Worm (Caenorhabditis elegans) whole organism, L1 larva: Measurements from ENCODE around the gene flp-24.

Source experiments
- aha-1 ChIP-seq: fragments of 150-350 bp; optimal IDR thresholded peaks from 2 replicates; lab custom pipeline; 2014; ENCODE audit warnings: missing biosample characterization, missing genetic modification characterization
- efl-1 ChIP-seq, 4 experiments: fragments of 150-350 bp; optimal IDR thresholded peaks in 3 of 4; peaks in 1 of 4; 1 replicate in 1 of 4; 2 replicates in 3 of 4; lab custom pipeline; 2014; ENCODE audit warnings: missing biosample characterization in 2 of 4, missing genetic modification characterization in 2 of 4, missing genetic modification reagents in 2 of 4
- fos-1 ChIP-seq: fragments of 150-350 bp; optimal IDR thresholded peaks from 2 replicates; lab custom pipeline; 2014; ENCODE audit warnings: missing biosample characterization, missing genetic modification characterization
- jun-1 ChIP-seq: fragments of 150-350 bp; optimal IDR thresholded peaks from 2 replicates; lab custom pipeline; 2014; ENCODE audit warnings: missing biosample characterization, missing genetic modification reagents, missing genetic modification characterization
- nhr-90 ChIP-seq: sonication (generic microtip); optimal IDR thresholded peaks from 2 replicates; lab custom pipeline; 2016; ENCODE audit warnings: mild to moderate bottlenecking, missing genetic modification characterization, missing compliant biosample characterization; ENCODE audit not compliant: poor library complexity

flp-24 gene

ce11 chrIII:775443-775842 is 50.5 kb downstream of the flp-24 start:
- TF ChIP-seq efl-1 (optimal IDR thresholded peaks at IDR 0.05; lab: Kevin White, UChicago) (no peak), efl-1 (GFP tag; optimal IDR thresholded peaks at IDR 0.05 in 1 of 2; lab: Kevin White, UChicago) (peak in 1 of 2 experiments; percentile 82), nhr-90 (no peak), fos-1 (tag; lab: Kevin White, UChicago) (no peak), jun-1 (tag; lab: Kevin White, UChicago) (no peak), aha-1 (no peak)
